Fruit fly (Drosophila melanogaster) whole organism, adult: Measurements from ENCODE around the gene sev.
A peak's percentile ranks its signal among the peaks of the same experiment; 100 is the strongest.

Source experiments
- CG12768 ChIP-seq: fragments of 200-800 bp; sonication (Bioruptor generic); optimal IDR thresholded peaks from 2 replicates; lab custom pipeline; 2017; ENCODE audit warnings: missing biosample characterization, missing genetic modification characterization, mild to moderate bottlenecking, moderate library complexity, missing genetic modification reagents
- CG1620 ChIP-seq: fragments of 200-800 bp; sonication (Bioruptor generic); optimal IDR thresholded peaks from 2 replicates; lab custom pipeline; 2016; ENCODE audit warnings: missing biosample characterization, missing genetic modification characterization
- CG33017 ChIP-seq: fragments of 200-800 bp; sonication (Bioruptor generic); optimal IDR thresholded peaks from 2 replicates; lab custom pipeline; 2018; ENCODE audit warnings: missing biosample characterization, mild to moderate bottlenecking, missing genetic modification characterization, moderate library complexity
- CG5204 ChIP-seq: fragments of 200-800 bp; sonication (Bioruptor generic); optimal IDR thresholded peaks from 2 replicates; lab custom pipeline; 2016; ENCODE audit warnings: missing biosample characterization, missing genetic modification characterization
- CG7045 ChIP-seq: fragments of 200-800 bp; sonication (Bioruptor generic); optimal IDR thresholded peaks from 2 replicates; lab custom pipeline; 2017; ENCODE audit warnings: missing biosample characterization, mild to moderate bottlenecking, missing genetic modification characterization
- CG7101 ChIP-seq: fragments of 200-800 bp; sonication (Bioruptor generic); optimal IDR thresholded peaks from 2 replicates; lab custom pipeline; 2018; ENCODE audit warnings: missing biosample characterization, mild to moderate bottlenecking, missing genetic modification characterization, moderate library complexity
- Clk ChIP-seq: fragments of 200-800 bp; sonication (Bioruptor generic); optimal IDR thresholded peaks from 2 replicates; lab custom pipeline; 2017; ENCODE audit warnings: missing biosample characterization, missing genetic modification characterization
- Crg-1 ChIP-seq: fragments of 200-800 bp; sonication (Bioruptor generic); optimal IDR thresholded peaks from 2 replicates; lab custom pipeline; 2016; ENCODE audit warnings: missing biosample characterization, missing genetic modification characterization
- Hr96 ChIP-seq: fragments of 200-800 bp; sonication (Bioruptor generic); optimal IDR thresholded peaks from 2 replicates; lab custom pipeline; 2016; ENCODE audit warnings: missing biosample characterization, missing genetic modification characterization
- bab1 ChIP-seq: fragments of 200-800 bp; sonication (Bioruptor generic); optimal IDR thresholded peaks from 3 replicates; lab custom pipeline; 2019; ENCODE audit warnings: missing biosample characterization, mild to moderate bottlenecking, missing genetic modification characterization, moderate library complexity

dm6 chrX:11088778-11089340, 2.8 kb upstream of the sev start, which contains the start of gene Vago:
- no peak for TF ChIP-seq CG1620 (GFP tag; lab: Kevin White, UChicago)
- peak; percentile 70 for TF ChIP-seq CG7101 (tag; lab: Kevin White, UChicago)
- TF ChIP-seq CG7045 (GFP tag; lab: Kevin White, UChicago), result no peak
- peak; percentile 33 for TF ChIP-seq CG33017 (tag; lab: Kevin White, UChicago)
- TF ChIP-seq Hr96 (GFP tag; lab: Kevin White, UChicago), result peak; percentile 41
- TF ChIP-seq CG5204 (GFP tag; lab: Kevin White, UChicago), result no peak
- no peak for TF ChIP-seq Crg-1 (GFP tag; lab: Kevin White, UChicago)
- no peak for TF ChIP-seq Clk (GFP tag; lab: Kevin White, UChicago)
- no peak for TF ChIP-seq bab1
- TF ChIP-seq CG12768 (GFP tag; lab: Kevin White, UChicago), result peak; percentile 17
